Worm (Caenorhabditis elegans) whole organism, early embryonic: ENCODE measurements around the gene Y73F8A.35.
"Not testable (repeated sequence)": the region's sequence is repeated elsewhere in the genome, so short reads cannot be mapped to it uniquely, and the experiment has no call there.

ENCODE experiments used
- B0310.2 ChIP-seq: sonication (generic microtip); optimal IDR thresholded peaks from 2 replicates; lab custom pipeline; 2016; ENCODE audit warnings: mild to moderate bottlenecking, missing genetic modification characterization, missing compliant biosample characterization
- F13C5.2 ChIP-seq: sonication (generic microtip); optimal IDR thresholded peaks from 2 replicates; lab custom pipeline; 2017; ENCODE audit warnings: mild to moderate bottlenecking, missing genetic modification characterization, inconsistent platforms, missing compliant biosample characterization
- aly-1 ChIP-seq: sonication (generic microtip); optimal IDR thresholded peaks from 2 replicates; lab custom pipeline; 2016; ENCODE audit warnings: missing genetic modification characterization, missing compliant biosample characterization
- ama-1 ChIP-seq: fragments of 150-350 bp; optimal IDR thresholded peaks from 2 replicates; lab custom pipeline; 2014
- ceh-13 ChIP-seq: fragments of 200-800 bp; sonication (Bioruptor generic); optimal IDR thresholded peaks from 2 replicates; lab custom pipeline; 2018; ENCODE audit warnings: mild to moderate bottlenecking, missing genetic modification characterization, missing compliant biosample characterization
- ceh-36 ChIP-seq: sonication (generic microtip); optimal IDR thresholded peaks from 2 replicates; lab custom pipeline; 2016; ENCODE audit warnings: missing genetic modification characterization, inconsistent platforms, missing compliant biosample characterization
- ets-7 ChIP-seq: sonication (generic microtip); optimal IDR thresholded peaks from 2 replicates; lab custom pipeline; 2016; ENCODE audit warnings: missing genotype, missing genetic modification characterization, missing compliant biosample characterization
- flt-1 ChIP-seq: fragments of 200-800 bp; sonication (Bioruptor generic); IDR thresholded peaks from 2 replicates; pipeline ENCODE4 v1.3.6; 2022; ENCODE audit warnings: missing genetic modification characterization, missing compliant biosample characterization
- hmbx-1 ChIP-seq: sonication (generic microtip); optimal IDR thresholded peaks from 2 replicates; lab custom pipeline; 2016; ENCODE audit warnings: mild to moderate bottlenecking, missing genetic modification characterization, missing compliant biosample characterization
- hmg-4 ChIP-seq: fragments of 200-800 bp; sonication (Bioruptor generic); optimal IDR thresholded peaks from 2 replicates; lab custom pipeline; 2018; ENCODE audit warnings: mild to moderate bottlenecking, missing genetic modification characterization, missing compliant biosample characterization
- hnd-1 ChIP-seq: sonication (generic microtip); optimal IDR thresholded peaks from 2 replicates; lab custom pipeline; 2016; ENCODE audit warnings: missing genetic modification characterization, missing compliant biosample characterization
- pes-1 ChIP-seq: fragments of 200-800 bp; sonication (Bioruptor generic); IDR thresholded peaks from 2 replicates; pipeline ENCODE4 v1.3.6; 2022; ENCODE audit warnings: missing genetic modification reagents, missing genetic modification characterization, missing compliant biosample characterization
- scrt-1 ChIP-seq: fragments of 200-800 bp; sonication (Bioruptor generic); IDR thresholded peaks from 2 replicates; pipeline ENCODE4 v1.3.6; 2022; ENCODE audit warnings: missing genetic modification characterization, missing compliant biosample characterization
- sea-1 ChIP-seq: fragments of 200-800 bp; sonication (Bioruptor generic); conservative IDR thresholded peaks from 2 replicates; pipeline ENCODE4 v1.3.6; 2022; ENCODE audit warnings: missing genetic modification characterization, missing compliant biosample characterization
- tbx-11 ChIP-seq: fragments of 200-800 bp; sonication (Bioruptor generic); IDR thresholded peaks from 2 replicates; pipeline ENCODE4 v1.3.6; 2022; ENCODE audit warnings: missing genetic modification characterization, missing compliant biosample characterization
- tbx-37 ChIP-seq: fragments of 200-800 bp; sonication (Bioruptor generic); conservative IDR thresholded peaks from 2 replicates; pipeline ENCODE4 v1.3.6; 2022; ENCODE audit warnings: missing genetic modification reagents, missing genetic modification characterization, missing compliant biosample characterization
- tra-4 ChIP-seq: sonication (generic microtip); optimal IDR thresholded peaks from 2 replicates; lab custom pipeline; 2017; ENCODE audit warnings: missing genetic modification characterization, missing compliant biosample characterization

Y73F8A.35 gene

ce11 chrIV:15539447-15539994, at the start of gene Y73F8A.35:
Y73F8A.35 (minus strand) TSS chrIV:15539944.
- TF ChIP-seq ceh-36 (no peak), hmbx-1 (tag; lab: Kevin White, UChicago) (no peak), tra-4 (no peak), hmg-4 (no peak), tbx-37 (no peak), ets-7 (tag; lab: Kevin White, UChicago) (no peak), F13C5.2 (tag; lab: Kevin White, UChicago) (no peak), B0310.2 (tag; lab: Kevin White, UChicago) (no peak), ceh-13 (no peak), tbx-11 (GFP tag; lab: Robert Waterston, UW) (no peak), aly-1 (no peak), flt-1 (GFP tag; lab: Robert Waterston, UW) (no peak), hnd-1 (tag; lab: Kevin White, UChicago) (no peak), sea-1 (no peak)

- TF ChIP-seq flt-1 (GFP tag; lab: Robert Waterston, UW) (no peak), ceh-36 (no peak), hnd-1 (tag; lab: Kevin White, UChicago) (no peak), ets-7 (tag; lab: Kevin White, UChicago) (no peak), F13C5.2 (tag; lab: Kevin White, UChicago) (no peak), pes-1 (no peak)
Observed at ce11 chrIV:15588879-15589278, 49.1 kb upstream of the Y73F8A.35 start.

- TF ChIP-seq ama-1 (lab: Kevin White, UChicago) = no peak
- no peak for TF ChIP-seq F13C5.2 (tag; lab: Kevin White, UChicago)
- no peak for TF ChIP-seq hmbx-1 (tag; lab: Kevin White, UChicago)
- TF ChIP-seq hmg-4 = no peak
- TF ChIP-seq flt-1 (GFP tag; lab: Robert Waterston, UW) = no peak
- no peak for TF ChIP-seq tbx-37
- no peak for TF ChIP-seq sea-1
- TF ChIP-seq ceh-13 = no peak
- TF ChIP-seq hnd-1 (tag; lab: Kevin White, UChicago) = no peak
- no peak for TF ChIP-seq tbx-11 (GFP tag; lab: Robert Waterston, UW)
- TF ChIP-seq ceh-36 = no peak
- TF ChIP-seq pes-1 = no peak
Observed at ce11 chrIV:15583620-15584019, 43.9 kb upstream of the Y73F8A.35 start, which contains the start of gene Y105C5A.508. Y105C5A.508 (plus strand) TSS chrIV:15583920.

- TF ChIP-seq pes-1, ceh-36, sea-1: not testable (repeated sequence)
Observed at ce11 chrIV:15578786-15579185, 39.0 kb upstream of the Y73F8A.35 start, which contains the start of gene pqn-76. pqn-76 (plus strand) TSS chrIV:15579086.

- no peak for TF ChIP-seq sea-1
- no peak for TF ChIP-seq ceh-36
- TF ChIP-seq B0310.2 (tag; lab: Kevin White, UChicago) = no peak
- no peak for TF ChIP-seq aly-1
- TF ChIP-seq ceh-13 = no peak
- no peak for TF ChIP-seq tbx-37
- TF ChIP-seq scrt-1 (GFP tag; lab: Robert Waterston, UW) = no peak
- no peak for TF ChIP-seq flt-1 (GFP tag; lab: Robert Waterston, UW)
- no peak for TF ChIP-seq hmg-4
- TF ChIP-seq tbx-11 (GFP tag; lab: Robert Waterston, UW) = no peak
- no peak for TF ChIP-seq hnd-1 (tag; lab: Kevin White, UChicago)
- no peak for TF ChIP-seq tra-4
- no peak for TF ChIP-seq hmbx-1 (tag; lab: Kevin White, UChicago)
- TF ChIP-seq ama-1 (lab: Kevin White, UChicago) = no peak
Observed at ce11 chrIV:15573863-15574262, 34.1 kb upstream of the Y73F8A.35 start.

DNA sequence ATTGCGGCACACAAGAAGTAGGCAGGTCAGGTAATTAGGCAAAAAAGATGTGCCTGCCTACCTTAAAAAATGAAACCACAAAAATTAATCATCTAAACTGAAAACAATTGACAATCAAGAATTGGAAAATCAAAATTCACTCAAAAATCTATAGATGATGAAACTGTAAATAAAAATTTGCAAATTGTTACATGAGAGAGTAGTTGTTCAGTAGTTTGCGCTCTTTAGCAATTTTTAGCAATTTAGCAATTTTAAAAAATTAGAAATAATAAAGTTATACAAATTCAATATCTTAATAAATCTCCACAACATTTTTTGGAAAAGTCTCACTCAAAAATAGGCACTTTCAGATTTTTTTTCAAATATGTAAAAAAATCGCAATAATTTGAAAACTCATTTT, 32.4 kb upstream of the Y73F8A.35 start:
- TF ChIP-seq hmbx-1 (tag; lab: Kevin White, UChicago) = no peak
- no peak for TF ChIP-seq sea-1
- no peak for TF ChIP-seq scrt-1 (GFP tag; lab: Robert Waterston, UW)
- no peak for TF ChIP-seq ama-1 (lab: Kevin White, UChicago)
- TF ChIP-seq pes-1 = no peak
- TF ChIP-seq tbx-11 (GFP tag; lab: Robert Waterston, UW) = no peak
- TF ChIP-seq hnd-1 (tag; lab: Kevin White, UChicago) = no peak
- no peak for TF ChIP-seq ceh-36

DNA sequence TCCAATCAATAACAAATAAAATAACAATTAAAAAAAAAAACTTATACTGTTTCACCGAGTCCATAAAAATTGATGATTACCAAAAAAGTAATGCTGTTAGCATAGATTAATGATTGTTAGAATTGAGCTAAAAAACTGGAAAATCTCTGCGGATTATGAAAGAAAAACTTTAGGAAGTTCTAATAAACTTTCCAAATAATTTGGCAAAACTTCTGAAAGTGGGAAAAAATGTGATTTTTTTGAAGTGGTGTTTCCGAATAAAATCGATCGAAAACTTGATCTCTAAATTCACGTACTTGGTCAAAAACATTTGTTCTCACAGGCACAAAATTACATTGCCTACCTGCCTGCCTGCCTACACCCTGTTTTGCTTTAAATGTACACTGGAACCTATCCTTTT, 31.9 kb upstream of the Y73F8A.35 start:
- TF ChIP-seq hnd-1 (tag; lab: Kevin White, UChicago) = no peak
- TF ChIP-seq tbx-11 (GFP tag; lab: Robert Waterston, UW) = no peak
- no peak for TF ChIP-seq ceh-36
- no peak for TF ChIP-seq ceh-13

- TF ChIP-seq hnd-1 (tag; lab: Kevin White, UChicago) (no peak), sea-1 (no peak), B0310.2 (tag; lab: Kevin White, UChicago) (no peak), tbx-11 (GFP tag; lab: Robert Waterston, UW) (no peak), F13C5.2 (tag; lab: Kevin White, UChicago) (peak; percentile 48), hmg-4 (no peak), ets-7 (tag; lab: Kevin White, UChicago) (no peak)
Observed at ce11 chrIV:15570770-15571169, 31.0 kb upstream of the Y73F8A.35 start.

DNA sequence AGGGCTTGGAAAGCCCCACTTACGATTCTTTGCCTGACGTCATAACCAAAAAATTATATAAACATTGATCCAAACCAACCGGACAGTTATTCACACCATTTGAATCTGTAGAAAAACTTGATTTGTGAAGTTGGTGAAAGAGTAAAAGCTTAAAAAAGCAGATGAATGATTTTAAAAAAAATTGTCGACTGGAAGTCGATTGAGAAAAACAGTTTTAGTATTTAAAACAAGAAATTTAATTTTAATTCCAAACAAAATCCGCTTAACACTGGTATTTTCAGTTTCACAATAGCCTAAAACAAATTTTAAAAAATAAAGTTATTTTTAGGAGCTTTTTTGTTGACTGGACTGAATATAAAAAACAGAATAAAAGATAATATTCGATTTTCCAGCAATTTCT, 24.6 kb upstream of the Y73F8A.35 start, which contains the start of gene Y105C5A.1:
Gene Y105C5A.1, minus strand, starts transcription at position 101 of the 400 bp plus-strand sequence.
- no peak for TF ChIP-seq B0310.2 (tag; lab: Kevin White, UChicago)
- no peak for TF ChIP-seq hmbx-1 (tag; lab: Kevin White, UChicago)
- TF ChIP-seq tbx-11 (GFP tag; lab: Robert Waterston, UW) = no peak
- TF ChIP-seq pes-1 = no peak
- no peak for TF ChIP-seq aly-1
